Fruit fly (Drosophila melanogaster): ENCODE measurements around the gene CG11523.

DNA sequence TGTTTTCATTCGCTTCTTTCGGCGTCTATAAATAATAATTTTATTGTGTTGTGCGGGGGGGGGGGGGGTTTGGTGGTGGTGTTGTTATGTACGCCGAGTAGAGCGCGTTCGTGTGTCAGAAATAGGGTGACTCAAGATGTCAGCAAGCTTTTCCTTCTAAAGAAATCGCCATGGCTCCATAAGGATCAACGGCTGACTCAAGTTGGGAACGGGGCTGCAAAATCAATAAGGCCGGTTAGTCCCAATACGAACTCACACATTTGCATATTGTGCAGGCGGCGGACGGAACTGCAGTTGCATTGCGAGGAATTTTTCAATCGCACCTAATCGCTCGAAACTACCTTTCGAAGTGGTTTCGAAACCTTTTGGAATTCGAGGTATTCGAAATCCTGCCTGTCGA is 10.1 kb upstream of the CG11523 start:
- no peak for TF ChIP-seq Myc (optimal IDR thresholded peaks at IDR 0.05)
- TF ChIP-seq Sin3A (optimal IDR thresholded peaks at IDR 0.05), result no peak
- no peak for TF ChIP-seq insv (optimal IDR thresholded peaks at IDR 0.05)

Measured in Kc167 (cell line).